Worm (Caenorhabditis elegans): ENCODE measurements around the gene fbxa-155.

fbxa-155 gene

DNA sequence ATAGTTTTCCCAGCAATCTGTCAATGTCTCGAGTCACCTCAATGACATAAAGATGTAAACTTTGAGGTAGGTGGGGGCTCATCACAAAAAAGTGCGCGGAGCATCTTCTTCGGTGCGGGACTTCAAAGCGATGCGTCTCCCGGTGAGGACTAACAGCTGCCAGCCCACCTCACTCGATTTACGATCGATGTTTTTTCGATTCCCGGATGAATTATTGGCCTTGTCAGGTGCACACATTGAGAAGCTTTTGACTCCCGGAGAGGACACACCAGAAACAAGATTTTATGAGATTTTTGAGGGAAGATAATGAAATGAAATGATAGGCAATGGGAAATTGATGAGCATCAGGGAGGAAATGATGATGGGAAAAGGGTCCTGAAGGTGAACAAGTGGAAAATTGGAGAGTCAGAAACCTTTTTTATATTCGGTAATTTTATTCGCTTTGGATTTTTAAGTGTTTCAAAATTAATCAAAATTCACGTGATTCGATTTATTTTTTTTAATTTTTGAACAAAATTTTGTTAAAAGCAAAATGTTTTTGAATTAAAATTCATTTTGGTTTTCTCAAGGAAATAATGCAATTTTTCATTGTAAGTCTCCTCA, 23.1 kb downstream of the fbxa-155 start, which contains the start of gene C05B5.12 (continued):
- TF ChIP-seq lsy-27 (tag; optimal IDR thresholded peaks at IDR 0.05; ENCODE audit: borderline replicate concordance, insufficient read depth), result no peak
- no peak for TF ChIP-seq pbrm-1 (GFP tag; IDR thresholded peaks at IDR 0.05)

- TF ChIP-seq B0019.2 (GFP tag; conservative IDR thresholded peaks at IDR 0.05) (no peak), madf-3 (GFP tag; IDR thresholded peaks at IDR 0.05) (no peak), F52B5.7 (tag; optimal IDR thresholded peaks at IDR 0.05) (no peak), egl-18 (GFP tag; IDR thresholded peaks at IDR 0.05) (no peak), bed-2 (GFP tag; IDR thresholded peaks at IDR 0.05) (no peak), nhr-27 (tag; optimal IDR thresholded peaks at IDR 0.05) (no peak), hlh-26 (GFP tag; conservative IDR thresholded peaks at IDR 0.05) (no peak), dpl-1 (GFP tag; optimal IDR thresholded peaks at IDR 0.05) (no peak)
Measured at ce11 chrIII:9985542-9985941, 24.5 kb downstream of the fbxa-155 start.

- TF ChIP-seq mel-28 (tag; optimal IDR thresholded peaks at IDR 0.05; ENCODE audit: borderline replicate concordance) (no peak), F22D6.2 (tag; optimal IDR thresholded peaks at IDR 0.05) (no peak), F57A8.1 (GFP tag; optimal IDR thresholded peaks at IDR 0.05) (no peak), lin-26 (GFP tag; IDR thresholded peaks at IDR 0.05) (no peak), zfh-2 (GFP tag; conservative IDR thresholded peaks at IDR 0.05) (no peak), hmg-20 (GFP tag; IDR thresholded peaks at IDR 0.05) (no peak), nhr-27 (tag; optimal IDR thresholded peaks at IDR 0.05) (no peak), lin-40 (tag; optimal IDR thresholded peaks at IDR 0.05) (no peak), B0035.1 (tag; optimal IDR thresholded peaks at IDR 0.05) (no peak), pha-4 (tag; optimal IDR thresholded peaks at IDR 0.05) (no peak), ztf-6 (GFP tag; IDR thresholded peaks at IDR 0.05) (no peak), athp-1 (tag; optimal IDR thresholded peaks at IDR 0.05) (no peak), madf-8 (GFP tag; conservative IDR thresholded peaks at IDR 0.05) (no peak), dox-1 (GFP tag; IDR thresholded peaks at IDR 0.05) (no peak), hrde-1 (tag; optimal IDR thresholded peaks at IDR 0.05; ENCODE audit: borderline replicate concordance) (no peak), egrh-3 (GFP tag; IDR thresholded peaks at IDR 0.05) (no peak), hmg-1.2 (GFP tag; IDR thresholded peaks at IDR 0.05) (no peak), D2030.7 (GFP tag; IDR thresholded peaks at IDR 0.05) (no peak)
Measured at ce11 chrIII:9984604-9985003, 25.4 kb downstream of the fbxa-155 start.

DNA sequence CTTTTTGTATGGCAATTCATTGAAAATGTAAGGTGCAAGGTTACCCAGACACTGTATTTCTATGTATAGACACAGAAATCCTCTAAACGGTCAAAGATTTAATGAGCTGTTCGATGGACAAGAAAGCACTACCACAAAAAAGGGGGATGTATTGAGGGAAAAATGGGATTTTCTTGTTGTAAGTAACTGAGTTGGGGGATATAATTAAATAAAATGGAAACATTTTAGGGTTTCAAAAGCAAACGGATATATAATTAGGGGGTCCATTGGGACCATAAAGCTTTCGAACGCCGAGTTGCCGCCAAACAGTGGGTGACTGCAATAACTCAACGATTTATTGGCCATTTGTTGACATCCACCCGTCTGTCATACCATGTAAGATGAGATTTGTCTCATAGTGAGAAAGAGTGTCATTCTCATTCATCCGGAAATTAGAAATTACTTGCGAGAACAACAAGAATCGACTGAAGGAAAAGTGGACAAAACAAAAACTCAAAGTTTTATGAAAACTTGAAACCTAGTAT, 27.8 kb downstream of the fbxa-155 start:
- no peak for TF ChIP-seq ztf-18 (tag; optimal IDR thresholded peaks at IDR 0.05)
- no peak for TF ChIP-seq ceh-91 (GFP tag; IDR thresholded peaks at IDR 0.05)
- no peak for TF ChIP-seq let-607 (tag; optimal IDR thresholded peaks at IDR 0.05)
- no peak for TF ChIP-seq sdz-38 (tag; optimal IDR thresholded peaks at IDR 0.05)
- no peak for TF ChIP-seq rpc-1 (optimal IDR thresholded peaks at IDR 0.05)
- no peak for TF ChIP-seq rpc-1 (tag; optimal IDR thresholded peaks at IDR 0.05)
- TF ChIP-seq snpc-1.1 (tag; optimal IDR thresholded peaks at IDR 0.05; ENCODE audit: insufficient read depth), result no peak
- TF ChIP-seq lin-26 (GFP tag; IDR thresholded peaks at IDR 0.05), result no peak
- TF ChIP-seq mes-4 (tag; optimal IDR thresholded peaks at IDR 0.05), result no peak
- TF ChIP-seq F23B12.7 (tag; optimal IDR thresholded peaks at IDR 0.05; ENCODE audit: insufficient read depth), result no peak
- no peak for TF ChIP-seq ama-1 (optimal IDR thresholded peaks at IDR 0.05)
- no peak for TF ChIP-seq ama-1 (GFP tag; optimal IDR thresholded peaks at IDR 0.05)
- no peak for TF ChIP-seq C17E4.6 (GFP tag; IDR thresholded peaks at IDR 0.05)

Data from whole organism, young adult.